Fruit fly (Drosophila melanogaster): ENCODE data around the gene CG3437.

Gene CG3437

DNA sequence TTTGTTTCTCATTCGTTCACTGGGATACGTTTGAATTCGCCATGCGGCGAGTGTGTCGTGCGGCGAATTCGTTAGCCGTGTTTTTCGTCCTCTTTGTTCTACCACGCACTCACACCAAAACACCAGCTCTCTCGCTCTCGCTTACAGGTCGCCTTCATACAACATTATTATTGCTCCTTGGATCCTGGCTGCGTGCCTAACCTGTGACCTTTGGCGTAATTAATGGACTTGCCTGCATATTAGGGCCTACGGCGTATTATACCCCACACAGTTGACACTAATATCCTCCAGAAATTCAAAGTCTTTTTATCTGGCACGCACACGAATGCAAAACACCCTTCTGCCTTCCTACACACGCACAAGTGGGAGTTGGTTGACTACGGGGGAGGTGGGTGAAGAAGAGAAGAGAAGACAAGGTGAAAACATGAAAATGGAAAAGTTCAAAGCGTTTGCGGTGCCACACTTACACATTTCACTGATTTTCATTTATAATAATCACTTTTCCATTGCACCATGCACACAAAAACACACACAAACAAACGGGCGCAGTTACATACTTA lies 47.4 kb downstream of the CG3437 start:
- no peak for TF ChIP-seq noc (tag; optimal IDR thresholded peaks at IDR 0.05)

All from whole organism, larva.